Worm (Caenorhabditis elegans) whole organism, young adult: ENCODE data around the gene pals-39.

ENCODE experiments used
- ceh-40 ChIP-seq: fragments of 200-800 bp; sonication (Bioruptor generic); IDR thresholded peaks from 2 replicates; pipeline ENCODE4 v1.3.6; 2022; ENCODE audit warnings: missing genetic modification characterization, missing compliant biosample characterization
- ets-4 ChIP-seq: fragments of 200-800 bp; sonication (Bioruptor generic); optimal IDR thresholded peaks from 2 replicates; lab custom pipeline; 2018; ENCODE audit warnings: mild to moderate bottlenecking, missing genetic modification characterization, missing compliant biosample characterization
- snpc-4 ChIP-seq, 5 experiments: fragments of 150-350 bp in 1 of 5; sonication (generic microtip) in 4 of 5; optimal IDR thresholded peaks; 2 replicates each; lab custom pipeline; 2014 to 2018; ENCODE audit warnings: missing genetic modification characterization in 5 of 5, missing biosample characterization in 3 of 5, antibody characterized with exemption in 2 of 5, mild to moderate bottlenecking in 2 of 5, missing compliant biosample characterization in 2 of 5, missing genotype in 2 of 5, moderate library complexity in 2 of 5, missing genetic modification reagents in 1 of 5
- ztf-26 ChIP-seq: sonication (generic microtip); optimal IDR thresholded peaks from 2 replicates; lab custom pipeline; 2017; ENCODE audit warnings: missing genetic modification characterization, missing compliant biosample characterization
- ztf-3 ChIP-seq: fragments of 200-800 bp; sonication (Bioruptor generic); optimal IDR thresholded peaks from 2 replicates; lab custom pipeline; 2018; ENCODE audit warnings: mild to moderate bottlenecking, missing genetic modification characterization, missing compliant biosample characterization

DNA sequence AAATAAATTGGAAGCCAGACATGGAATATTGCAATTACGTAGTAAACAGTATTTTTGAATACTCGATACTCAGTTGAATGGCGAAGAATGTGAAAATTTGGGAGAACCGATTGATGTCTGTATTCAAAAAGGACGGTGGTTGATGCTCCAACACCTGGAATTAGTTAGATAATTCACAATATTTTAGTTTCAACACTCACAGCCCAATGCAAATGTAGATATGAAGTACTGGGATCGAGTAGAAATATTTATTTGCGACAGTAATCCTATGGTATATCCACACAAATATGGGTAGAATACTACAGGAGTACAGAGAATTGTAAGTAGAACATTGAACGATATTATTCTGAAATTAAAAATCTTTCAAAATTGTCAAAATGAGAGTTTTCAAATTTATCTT lies 10.5 kb downstream of the pals-39 start:
- no peak for TF ChIP-seq ets-4
- no peak for TF ChIP-seq ztf-3 (GFP tag; lab: Kevin White, UChicago)
- TF ChIP-seq ztf-26 (tag; lab: Kevin White, UChicago) = no peak
- TF ChIP-seq ceh-40 (GFP tag; lab: Robert Waterston, UW) = no peak
- TF ChIP-seq snpc-4 (GFP tag; optimal IDR thresholded peaks at IDR 0.05; lab: Kevin White, UChicago) = no peak
- no peak for TF ChIP-seq snpc-4 (tag; optimal IDR thresholded peaks at IDR 0.05; lab: Kevin White, UChicago)
